Fruit fly (Drosophila melanogaster): ENCODE measurements around the gene CG32270.

CG32270 gene

DNA sequence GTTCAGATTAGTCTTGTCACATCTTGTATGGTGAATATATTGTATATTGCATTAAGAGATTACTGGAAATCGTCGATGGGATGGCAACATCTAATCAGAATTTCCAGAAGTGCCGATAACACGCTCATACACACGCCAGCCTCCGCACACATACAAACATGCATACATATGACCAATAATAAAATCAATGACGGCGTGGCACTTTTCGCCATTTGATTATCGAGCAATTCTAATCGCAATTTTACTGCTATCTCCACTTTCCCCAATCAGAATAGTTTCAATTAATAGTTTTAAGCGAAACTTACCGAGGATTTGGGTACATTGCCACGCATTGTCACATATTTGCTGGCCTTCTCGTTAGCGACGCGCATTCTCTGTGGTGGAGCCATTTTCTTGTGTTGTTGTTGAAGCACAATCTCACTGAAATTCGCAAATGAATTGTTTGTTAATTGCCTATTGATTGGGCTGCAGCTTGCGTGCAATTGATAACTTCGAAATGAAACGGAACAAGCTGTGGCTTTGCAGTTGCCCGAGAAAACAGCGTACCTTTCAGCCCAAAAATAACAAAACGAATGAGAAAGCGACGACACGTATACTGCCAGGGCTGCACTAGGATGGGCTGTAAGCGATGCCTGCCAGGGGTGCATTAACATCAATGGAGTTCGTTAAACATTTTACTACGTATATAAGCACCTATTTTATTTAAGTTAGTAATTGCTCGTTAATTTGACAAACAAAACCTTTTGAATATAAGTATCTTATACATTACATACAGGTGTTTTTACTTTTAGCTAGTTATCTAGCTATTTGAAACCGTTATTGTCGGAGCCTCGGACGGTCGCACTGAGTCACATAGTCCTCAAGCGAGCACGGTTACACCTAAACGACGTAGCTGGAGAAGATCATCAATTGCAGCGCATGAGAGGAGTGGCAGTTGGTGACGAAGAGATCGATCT, 10.1 kb downstream of the CG32270 start, which contains the start of the genes CG32276 and gry (continued):
- TF ChIP-seq CG11456 (GFP tag; IDR thresholded peaks at IDR 0.05) (peak; percentile 82), CG17612 (GFP tag; IDR thresholded peaks at IDR 0.05) (no peak), rib (GFP tag; IDR thresholded peaks at IDR 0.05) (no peak), kay (GFP tag; optimal IDR thresholded peaks at IDR 0.05) (peak; percentile 83), B-H2 (GFP tag; optimal IDR thresholded peaks at IDR 0.05) (peak; percentile 83), fd102C (GFP tag; optimal IDR thresholded peaks at IDR 0.05) (peak; percentile 18), CG34376 (GFP tag; optimal IDR thresholded peaks at IDR 0.05) (peak; percentile 75), amos (GFP tag; IDR thresholded peaks at IDR 0.05; ENCODE audit: partially characterized antibody) (no peak; the same call in 1 of the 2 replicates), CG6254 (GFP tag; optimal IDR thresholded peaks at IDR 0.05) (no peak), zfh1 (GFP tag; IDR thresholded peaks at IDR 0.05) (peak; percentile 67; the same call in 2 of the 3 replicates), ranshi (GFP tag; IDR thresholded peaks at IDR 0.05) (peak; percentile 44), CG10209 (GFP tag; optimal IDR thresholded peaks at IDR 0.05) (peak; percentile 64), Sry-δ (GFP tag; optimal IDR thresholded peaks at IDR 0.05) (peak; percentile 77), CG11695 (GFP tag; IDR thresholded peaks at IDR 0.05) (peak; percentile 73), gfzf (GFP tag; optimal IDR thresholded peaks at IDR 0.05) (peak; percentile 94), CG15269 (tag; optimal IDR thresholded peaks at IDR 0.05) (no peak), sna (GFP tag; IDR thresholded peaks at IDR 0.05; ENCODE audit: partially characterized antibody) (no peak), p53 (GFP tag; optimal IDR thresholded peaks at IDR 0.05) (peak; percentile 58), CG1832 (GFP tag; optimal IDR thresholded peaks at IDR 0.05) (no peak), CG1233 (GFP tag; optimal IDR thresholded peaks at IDR 0.05) (peak; percentile 67), Atf-2 (GFP tag; optimal IDR thresholded peaks at IDR 0.05) (peak; percentile 81), CG34422 (GFP tag; IDR thresholded peaks at IDR 0.05) (peak; percentile 73), Xbp1 (GFP tag; optimal IDR thresholded peaks at IDR 0.05) (peak; percentile 96), gem (tag; optimal IDR thresholded peaks at IDR 0.05) (no peak), lmd (GFP tag; IDR thresholded peaks at IDR 0.05) (peak; percentile 65; the same call in 1 of the 2 replicates), otp (GFP tag; IDR thresholded peaks at IDR 0.05) (peak; percentile 54; the same call in 1 of the 3 replicates), eyg (GFP tag; optimal IDR thresholded peaks at IDR 0.05) (peak; percentile 54), Aef1 (GFP tag; IDR thresholded peaks at IDR 0.05) (peak; percentile 70), Mes4 (GFP tag; optimal IDR thresholded peaks at IDR 0.05) (peak; percentile 80), CG17385 (GFP tag; optimal IDR thresholded peaks at IDR 0.05) (peak; percentile 64), pita (GFP tag; optimal IDR thresholded peaks at IDR 0.05) (no peak), tna (GFP tag; IDR thresholded peaks at IDR 0.05; ENCODE audit: partially characterized antibody) (no peak), CG8359 (GFP tag; optimal IDR thresholded peaks at IDR 0.05; ENCODE audit: borderline replicate concordance) (no peak), toy (GFP tag; IDR thresholded peaks at IDR 0.05) (peak; percentile 40; the same call in 1 of the 2 replicates), HHEX (GFP tag; optimal IDR thresholded peaks at IDR 0.05) (peak; percentile 58), scrt (GFP tag; optimal IDR thresholded peaks at IDR 0.05) (peak; percentile 76), stc (GFP tag; IDR thresholded peaks at IDR 0.05) (peak; percentile 62), E2f2 (GFP tag; IDR thresholded peaks at IDR 0.05) (peak; percentile 53), CG4424 (GFP tag; optimal IDR thresholded peaks at IDR 0.05) (peak; percentile 85), her (GFP tag; optimal IDR thresholded peaks at IDR 0.05) (peak; percentile 71), ttk (GFP tag; IDR thresholded peaks at IDR 0.05) (peak; percentile 25; the same call in 1 of the 2 replicates), trh (GFP tag; optimal IDR thresholded peaks at IDR 0.05) (peak; percentile 63), insv (GFP tag; optimal IDR thresholded peaks at IDR 0.05) (peak in 1 of 2 experiments; percentile 91), HLH4C (GFP tag; IDR thresholded peaks at IDR 0.05; ENCODE audit: partially characterized antibody) (no peak; the same call in 2 of the 3 replicates), sim (GFP tag; IDR thresholded peaks at IDR 0.05) (no peak), CG11247 (GFP tag; IDR thresholded peaks at IDR 0.05) (peak; percentile 54), Hmx (GFP tag; optimal IDR thresholded peaks at IDR 0.05) (no peak), CG9876 (GFP tag; optimal IDR thresholded peaks at IDR 0.05) (peak; percentile 55)
